Fruit fly (Drosophila melanogaster) whole organism, prepupa: ENCODE results near the gene mRpS35.

ENCODE experiments used
- Blimp-1 ChIP-seq: fragments of 200-800 bp; sonication (Bioruptor generic); optimal IDR thresholded peaks from 3 replicates; lab custom pipeline; 2017; ENCODE audit warnings: missing biosample characterization, missing genetic modification characterization, mild to moderate bottlenecking, moderate library complexity, missing genetic modification reagents
- CG10631 ChIP-seq: fragments of 200-800 bp; sonication (Bioruptor generic); optimal IDR thresholded peaks from 2 replicates; lab custom pipeline; 2016; ENCODE audit warnings: missing biosample characterization, missing genetic modification characterization
- CG10669 ChIP-seq: fragments of 200-800 bp; sonication (Bioruptor generic); optimal IDR thresholded peaks from 3 replicates; lab custom pipeline; 2018; ENCODE audit warnings: missing biosample characterization, mild to moderate bottlenecking, missing genetic modification characterization, moderate library complexity
- CG11294 ChIP-seq: fragments of 200-800 bp; sonication (Bioruptor generic); IDR thresholded peaks from 2 replicates; pipeline ENCODE4 v1.3.6; 2022; ENCODE audit warnings: missing biosample characterization, missing genetic modification characterization
- CG11762 ChIP-seq: fragments of 200-800 bp; sonication (Bioruptor generic); optimal IDR thresholded peaks from 3 replicates; lab custom pipeline; 2016; ENCODE audit warnings: missing biosample characterization, missing genetic modification characterization; ENCODE audit not compliant: insufficient read depth
- CG15336 ChIP-seq: fragments of 200-800 bp; sonication (Bioruptor generic); IDR thresholded peaks from 2 replicates; pipeline ENCODE4 v1.3.6; 2022; ENCODE audit warnings: missing biosample characterization, missing genetic modification characterization
- CG31627 ChIP-seq: fragments of 200-800 bp; sonication (Bioruptor generic); optimal IDR thresholded peaks from 3 replicates; lab custom pipeline; 2016; ENCODE audit warnings: missing biosample characterization, missing genetic modification characterization
- CG32006 ChIP-seq: fragments of 200-800 bp; sonication (Bioruptor generic); optimal IDR thresholded peaks from 3 replicates; lab custom pipeline; 2017; ENCODE audit warnings: missing biosample characterization, mild to moderate bottlenecking, missing genetic modification characterization
- CG34406 ChIP-seq: fragments of 200-800 bp; sonication (Bioruptor generic); optimal IDR thresholded peaks from 3 replicates; lab custom pipeline; 2016; ENCODE audit warnings: missing biosample characterization, missing genetic modification characterization
- CG4318 ChIP-seq: fragments of 200-800 bp; sonication (Bioruptor generic); optimal IDR thresholded peaks from 3 replicates; lab custom pipeline; 2017; ENCODE audit warnings: missing biosample characterization, mild to moderate bottlenecking, missing genetic modification characterization
- CG6163 ChIP-seq: fragments of 200-800 bp; sonication (Bioruptor generic); IDR thresholded peaks from 3 replicates; pipeline ENCODE4 v1.3.6; 2022; ENCODE audit warnings: missing biosample characterization, missing genetic modification characterization
- CG6276 ChIP-seq: fragments of 200-800 bp; sonication (Bioruptor generic); optimal IDR thresholded peaks from 2 replicates; lab custom pipeline; 2017; ENCODE audit warnings: missing biosample characterization, mild to moderate bottlenecking, missing genetic modification characterization
- CG6792 ChIP-seq: fragments of 200-800 bp; sonication (Bioruptor generic); optimal IDR thresholded peaks from 3 replicates; lab custom pipeline; 2016; ENCODE audit warnings: missing biosample characterization, missing genetic modification characterization
- CG6808 ChIP-seq: fragments of 200-800 bp; sonication (Bioruptor generic); optimal IDR thresholded peaks from 3 replicates; lab custom pipeline; 2017; ENCODE audit warnings: missing biosample characterization, missing genetic modification characterization, mild to moderate bottlenecking, moderate library complexity, missing genetic modification reagents
- CG6854 ChIP-seq: fragments of 200-800 bp; sonication (Bioruptor generic); optimal IDR thresholded peaks from 2 replicates; lab custom pipeline; 2017; ENCODE audit warnings: missing biosample characterization, mild to moderate bottlenecking, missing genetic modification characterization
- CG7368 ChIP-seq: fragments of 200-800 bp; sonication (Bioruptor generic); optimal IDR thresholded peaks from 3 replicates; lab custom pipeline; 2016; ENCODE audit warnings: missing biosample characterization, missing genetic modification characterization
- CG8119 ChIP-seq: fragments of 200-800 bp; sonication (Bioruptor generic); IDR thresholded peaks from 3 replicates; pipeline ENCODE4 v1.3.6; 2022; ENCODE audit warnings: missing biosample characterization, missing genetic modification characterization
- CG8319 ChIP-seq: fragments of 200-800 bp; sonication (Bioruptor generic); optimal IDR thresholded peaks from 3 replicates; lab custom pipeline; 2016; ENCODE audit warnings: missing biosample characterization, missing genetic modification characterization
- CG8632 ChIP-seq: fragments of 200-800 bp; sonication (Bioruptor generic); optimal IDR thresholded peaks from 3 replicates; lab custom pipeline; 2016; ENCODE audit warnings: missing biosample characterization, missing genetic modification characterization
- CG9139 ChIP-seq: fragments of 200-800 bp; sonication (Bioruptor generic); optimal IDR thresholded peaks from 3 replicates; lab custom pipeline; 2017; ENCODE audit warnings: missing biosample characterization, mild to moderate bottlenecking, missing genetic modification characterization
- Eip78C ChIP-seq: fragments of 200-800 bp; sonication (Bioruptor generic); peaks from one replicate; lab custom pipeline; 2016; ENCODE audit warnings: missing biosample characterization, missing genetic modification characterization
- Eip93F ChIP-seq: fragments of 200-800 bp; sonication (Bioruptor generic); optimal IDR thresholded peaks from 2 replicates; lab custom pipeline; 2016; ENCODE audit warnings: missing biosample characterization, mild to moderate bottlenecking, missing genetic modification characterization
- Ets96B ChIP-seq: fragments of 200-800 bp; optimal IDR thresholded peaks from 2 replicates; lab custom pipeline; 2019; ENCODE audit warnings: missing biosample characterization, mild to moderate bottlenecking, missing genetic modification characterization, moderate library complexity
- Gug ChIP-seq: fragments of 200-800 bp; sonication (Bioruptor generic); IDR thresholded peaks from 2 replicates; pipeline ENCODE4 v1.3.6; 2022; ENCODE audit warnings: missing biosample characterization, missing genetic modification characterization
- Hr38 ChIP-seq: sonication (Bioruptor generic); optimal IDR thresholded peaks from 2 replicates; lab custom pipeline; 2016; ENCODE audit warnings: missing biosample characterization, missing genetic modification characterization
- Hr39 ChIP-seq: fragments of 200-800 bp; sonication (Bioruptor generic); optimal IDR thresholded peaks from 2 replicates; lab custom pipeline; 2016; ENCODE audit warnings: missing biosample characterization, missing genetic modification characterization
- Hr4 ChIP-seq: fragments of 200-800 bp; sonication (Bioruptor generic); optimal IDR thresholded peaks from 3 replicates; lab custom pipeline; 2016; ENCODE audit warnings: missing biosample characterization, missing genetic modification characterization
- Lpt ChIP-seq: fragments of 200-800 bp; sonication (Bioruptor generic); optimal IDR thresholded peaks from 3 replicates; lab custom pipeline; 2016; ENCODE audit warnings: missing biosample characterization, missing genetic modification characterization
- Smox ChIP-seq: fragments of 200-800 bp; sonication (Bioruptor generic); optimal IDR thresholded peaks from 3 replicates; lab custom pipeline; 2016; ENCODE audit warnings: missing biosample characterization, missing genetic modification characterization
- Sox102F ChIP-seq: fragments of 200-800 bp; sonication (Bioruptor generic); optimal IDR thresholded peaks from 2 replicates; lab custom pipeline; 2016; ENCODE audit warnings: missing biosample characterization, mild to moderate bottlenecking, missing genetic modification characterization
- Sox14 ChIP-seq: fragments of 200-800 bp; sonication (Bioruptor generic); optimal IDR thresholded peaks from 3 replicates; lab custom pipeline; 2016; ENCODE audit warnings: missing biosample characterization, missing genetic modification characterization
- Sox15 ChIP-seq: fragments of 200-800 bp; sonication (Bioruptor generic); optimal IDR thresholded peaks from 3 replicates; lab custom pipeline; 2016; ENCODE audit warnings: missing biosample characterization, missing genetic modification characterization
- achi ChIP-seq: fragments of 200-800 bp; sonication (Bioruptor generic); optimal IDR thresholded peaks from 3 replicates; lab custom pipeline; 2016; ENCODE audit warnings: missing biosample characterization, missing genetic modification characterization
- acj6 ChIP-seq: fragments of 200-800 bp; sonication (Bioruptor generic); optimal IDR thresholded peaks from 3 replicates; lab custom pipeline; 2016; ENCODE audit warnings: missing biosample characterization, missing genetic modification characterization
- cyc ChIP-seq: fragments of 200-800 bp; sonication (Bioruptor generic); optimal IDR thresholded peaks from 3 replicates; lab custom pipeline; 2016; ENCODE audit warnings: missing biosample characterization, missing genetic modification characterization
- dac ChIP-seq: fragments of 200-800 bp; sonication (Bioruptor generic); optimal IDR thresholded peaks from 2 replicates; lab custom pipeline; 2017; ENCODE audit warnings: missing biosample characterization, mild to moderate bottlenecking, missing genetic modification characterization
- eg ChIP-seq: fragments of 200-800 bp; sonication (Bioruptor generic); IDR thresholded peaks from 3 replicates; pipeline ENCODE4 v1.3.6; 2022; ENCODE audit warnings: missing biosample characterization, missing genetic modification characterization
- fd59A ChIP-seq: fragments of 200-800 bp; sonication (Bioruptor generic); optimal IDR thresholded peaks from 2 replicates; lab custom pipeline; 2017; ENCODE audit warnings: missing biosample characterization, mild to moderate bottlenecking, missing genetic modification characterization, missing genetic modification reagents
- fd85E ChIP-seq: fragments of 200-800 bp; sonication (Bioruptor generic); optimal IDR thresholded peaks from 3 replicates; lab custom pipeline; 2016; ENCODE audit warnings: missing biosample characterization, missing genetic modification characterization
- fkh ChIP-seq: fragments of 200-800 bp; sonication (Bioruptor generic); optimal IDR thresholded peaks from 3 replicates; lab custom pipeline; 2017; ENCODE audit warnings: missing biosample characterization, mild to moderate bottlenecking, missing genetic modification characterization, moderate library complexity
- lz ChIP-seq: fragments of 200-800 bp; sonication (Bioruptor generic); optimal IDR thresholded peaks from 3 replicates; lab custom pipeline; 2016; ENCODE audit warnings: missing biosample characterization, missing genetic modification characterization
- pdm3 ChIP-seq: fragments of 200-800 bp; sonication (Bioruptor generic); optimal IDR thresholded peaks from 3 replicates; lab custom pipeline; 2016; ENCODE audit warnings: missing biosample characterization, missing genetic modification characterization
- spab ChIP-seq: fragments of 200-800 bp; sonication (Bioruptor generic); optimal IDR thresholded peaks from 2 replicates; lab custom pipeline; 2017; ENCODE audit warnings: missing biosample characterization, mild to moderate bottlenecking, missing genetic modification characterization, missing genetic modification reagents
- svp ChIP-seq: fragments of 200-800 bp; sonication (Bioruptor generic); peaks from one replicate; lab custom pipeline; 2016; ENCODE audit warnings: missing biosample characterization, missing genetic modification characterization
- vri ChIP-seq: fragments of 200-800 bp; sonication (Bioruptor generic); optimal IDR thresholded peaks from 3 replicates; lab custom pipeline; 2016; ENCODE audit warnings: missing biosample characterization, mild to moderate bottlenecking, missing genetic modification characterization

Gene mRpS35

DNA sequence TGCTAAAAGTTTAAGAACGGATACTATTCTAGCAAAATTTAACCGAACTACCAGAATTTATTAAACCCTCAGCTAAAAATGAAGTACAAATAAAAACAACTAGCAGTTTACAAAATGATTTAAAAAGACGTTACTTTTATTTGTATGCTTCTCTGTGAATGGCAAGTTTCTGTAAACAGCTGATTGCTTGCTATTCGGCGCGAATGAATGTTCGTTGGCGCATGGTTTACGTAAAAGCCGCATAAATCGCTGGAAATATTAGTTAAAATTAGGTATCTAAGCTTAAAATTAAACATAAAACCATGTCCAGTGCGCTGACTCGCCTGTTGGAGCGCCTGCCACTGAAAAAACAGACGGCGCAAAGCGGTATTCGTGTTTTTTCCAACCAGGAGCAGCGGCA, at the start of gene mRpS35:
Gene mRpS35 (plus strand): TSS at position 189 of the 400 bp plus-strand sequence.
- peak; percentile 23 for TF ChIP-seq fkh (GFP tag; lab: Kevin White, UChicago)
- TF ChIP-seq acj6 = no peak
- no peak for TF ChIP-seq spab (GFP tag; lab: Kevin White, UChicago)

- no peak for TF ChIP-seq CG6854 (GFP tag; lab: Kevin White, UChicago)
- peak; percentile 65 for TF ChIP-seq eg
- TF ChIP-seq Lpt = no peak
- no peak for TF ChIP-seq achi (GFP tag; lab: Kevin White, UChicago)
- TF ChIP-seq Blimp-1 (GFP tag; lab: Kevin White, UChicago) = no peak
- TF ChIP-seq cyc (GFP tag; lab: Kevin White, UChicago) = no peak
- no peak for TF ChIP-seq CG11294 (GFP tag; lab: Robert Waterston, UW)
- peak; percentile 58; the same call in 1 of the 2 replicates for TF ChIP-seq CG15336 (GFP tag; lab: Robert Waterston, UW)
- peak; percentile 53 for TF ChIP-seq Eip78C
- peak; percentile 47; the same call in 1 of the 3 replicates for TF ChIP-seq CG8119
- TF ChIP-seq CG6163 = 0 out of 3 replicates have a peak, but pooled peaks have one; percentile 25
- TF ChIP-seq Gug (GFP tag; lab: Robert Waterston, UW) = peak; percentile 40; the same call in 1 of the 2 replicates
- TF ChIP-seq dac (GFP tag; lab: Kevin White, UChicago) = no peak
- no peak for TF ChIP-seq CG4318 (GFP tag; lab: Kevin White, UChicago)
- no peak for TF ChIP-seq Eip93F
- peak; percentile 29 for TF ChIP-seq CG32006
- TF ChIP-seq spab (GFP tag; lab: Kevin White, UChicago) = no peak
- peak; percentile 42 for TF ChIP-seq CG6276 (GFP tag; lab: Kevin White, UChicago)
- no peak for TF ChIP-seq Hr38
- TF ChIP-seq lz (GFP tag; lab: Kevin White, UChicago) = no peak
- TF ChIP-seq CG6792 = no peak
- no peak for TF ChIP-seq Smox (GFP tag; lab: Kevin White, UChicago)
- no peak for TF ChIP-seq pdm3 (GFP tag; lab: Kevin White, UChicago)
- no peak for TF ChIP-seq Sox15 (GFP tag; lab: Kevin White, UChicago)
- peak; percentile 35 for TF ChIP-seq Hr4 (GFP tag; lab: Kevin White, UChicago)
- TF ChIP-seq CG7368 (GFP tag; lab: Kevin White, UChicago) = no peak
Measured at dm6 chr3L:2730911-2731310, 49.8 kb upstream of the mRpS35 start.

DNA sequence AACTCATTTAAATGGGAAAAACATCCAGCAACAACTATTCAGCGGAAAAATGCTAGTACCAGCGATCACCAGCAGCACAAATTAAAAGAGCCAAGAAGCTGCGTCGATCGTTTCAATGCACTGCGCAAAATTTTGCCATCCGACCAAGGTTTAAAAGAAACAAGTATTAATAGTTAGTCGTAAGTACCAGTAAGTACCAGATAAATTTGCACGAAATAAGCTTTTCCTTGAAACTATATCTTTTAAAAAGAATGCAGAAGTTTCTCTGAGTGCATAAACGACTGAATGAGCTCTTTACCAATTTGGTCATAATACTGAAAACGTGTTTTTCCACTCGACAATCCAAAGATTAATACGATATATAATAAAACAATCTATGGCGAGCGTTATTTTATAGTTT, 47.5 kb upstream of the mRpS35 start:
- no peak for TF ChIP-seq CG6854 (GFP tag; lab: Kevin White, UChicago)
- TF ChIP-seq Sox14 (GFP tag; lab: Kevin White, UChicago) = peak; percentile 23
- peak; percentile 64 for TF ChIP-seq Gug (GFP tag; lab: Robert Waterston, UW)
- no peak for TF ChIP-seq Eip93F
- peak; percentile 64 for TF ChIP-seq CG6276 (GFP tag; lab: Kevin White, UChicago)
- TF ChIP-seq Hr39 (GFP tag; lab: Kevin White, UChicago) = peak; percentile 62
- peak; percentile 71 for TF ChIP-seq CG32006
- TF ChIP-seq CG8319 = peak; percentile 2
- TF ChIP-seq cyc (GFP tag; lab: Kevin White, UChicago) = no peak
- TF ChIP-seq CG10631 = peak; percentile 41
- no peak for TF ChIP-seq Ets96B (tag; lab: Kevin White, UChicago)
- TF ChIP-seq CG11762 = peak; percentile 32
- peak; percentile 64 for TF ChIP-seq CG8119
- no peak for TF ChIP-seq fkh (GFP tag; lab: Kevin White, UChicago)
- TF ChIP-seq Sox102F (GFP tag; lab: Kevin White, UChicago) = no peak
- TF ChIP-seq spab (GFP tag; lab: Kevin White, UChicago) = no peak
- TF ChIP-seq Smox (GFP tag; lab: Kevin White, UChicago) = peak; percentile 2
- TF ChIP-seq CG34406 (GFP tag; lab: Kevin White, UChicago) = no peak
- TF ChIP-seq CG6163 = peak; percentile 83
- TF ChIP-seq dac (GFP tag; lab: Kevin White, UChicago) = no peak
- no peak for TF ChIP-seq svp (GFP tag; lab: Kevin White, UChicago)
- TF ChIP-seq CG7368 (GFP tag; lab: Kevin White, UChicago) = no peak
- TF ChIP-seq fd85E (GFP tag; lab: Kevin White, UChicago) = no peak
- no peak for TF ChIP-seq Blimp-1 (GFP tag; lab: Kevin White, UChicago)
- TF ChIP-seq CG10669 = peak; percentile 9
- peak; percentile 36 for TF ChIP-seq achi (GFP tag; lab: Kevin White, UChicago)
- TF ChIP-seq CG8632 (GFP tag; lab: Kevin White, UChicago) = no peak
- peak; percentile 59 for TF ChIP-seq CG4318 (GFP tag; lab: Kevin White, UChicago)
- TF ChIP-seq acj6 = peak; percentile 49
- no peak for TF ChIP-seq CG6808 (GFP tag; lab: Kevin White, UChicago)
- no peak for TF ChIP-seq CG6792
- TF ChIP-seq CG31627 (GFP tag; lab: Kevin White, UChicago) = peak; percentile 52
- no peak for TF ChIP-seq vri (GFP tag; lab: Kevin White, UChicago)
- no peak for TF ChIP-seq fd59A (GFP tag; lab: Kevin White, UChicago)
- peak; percentile 89 for TF ChIP-seq eg
- no peak for TF ChIP-seq Hr38
- TF ChIP-seq CG9139 (GFP tag; lab: Kevin White, UChicago) = no peak
- peak; percentile 72 for TF ChIP-seq Eip78C
